Worm (Caenorhabditis elegans): ENCODE results near the gene fat-5.

The fat-5 gene

ce11 chrV:17728757-17729156 is 4.0 kb downstream of the fat-5 start:
- no peak for TF ChIP-seq jun-1 (tag; optimal IDR thresholded peaks at IDR 0.05)
- no peak for TF ChIP-seq efl-1 (optimal IDR thresholded peaks at IDR 0.05)
- peak in 1 of 2 experiments; percentile 75 for TF ChIP-seq efl-1 (GFP tag; optimal IDR thresholded peaks at IDR 0.05 in 1 of 2)
- TF ChIP-seq lsy-2 (tag; optimal IDR thresholded peaks at IDR 0.05): peak in 1 of 2 experiments; percentile 32
- TF ChIP-seq aha-1 (tag; optimal IDR thresholded peaks at IDR 0.05): no peak
- no peak for TF ChIP-seq grh-1 (GFP tag; IDR thresholded peaks at IDR 0.05)
- TF ChIP-seq ceh-82 (tag; optimal IDR thresholded peaks at IDR 0.05): no peak
- TF ChIP-seq nhr-77 (tag; optimal IDR thresholded peaks at IDR 0.05): no peak
- TF ChIP-seq unc-30 (tag; optimal IDR thresholded peaks at IDR 0.05): no peak
- no peak for TF ChIP-seq egl-13 (tag; optimal IDR thresholded peaks at IDR 0.05)
- no peak for TF ChIP-seq skn-1 (tag; optimal IDR thresholded peaks at IDR 0.05)
- no peak for TF ChIP-seq sox-4 (tag; optimal IDR thresholded peaks at IDR 0.05)
- no peak for TF ChIP-seq aly-2 (tag; optimal IDR thresholded peaks at IDR 0.05)
- peak; percentile 53 for TF ChIP-seq lin-14 (GFP tag; optimal IDR thresholded peaks at IDR 0.05)
- no peak for TF ChIP-seq unc-86 (tag; optimal IDR thresholded peaks at IDR 0.05)
- TF ChIP-seq mef-2 (tag; optimal IDR thresholded peaks at IDR 0.05): no peak
- no peak for TF ChIP-seq dsc-1 (tag; optimal IDR thresholded peaks at IDR 0.05)
- no peak for TF ChIP-seq C34B4.2 (tag; optimal IDR thresholded peaks at IDR 0.05)
- no peak for TF ChIP-seq lin-35 (GFP tag; optimal IDR thresholded peaks at IDR 0.05)
- TF ChIP-seq nhr-71 (tag; optimal IDR thresholded peaks at IDR 0.05): peak; percentile 70
- TF ChIP-seq pax-3 (tag; optimal IDR thresholded peaks at IDR 0.05): no peak
- TF ChIP-seq lin-13 (GFP tag; optimal IDR thresholded peaks at IDR 0.05): no peak
- TF ChIP-seq sptf-1 (tag; optimal IDR thresholded peaks at IDR 0.05): no peak
- TF ChIP-seq ces-1 (GFP tag; optimal IDR thresholded peaks at IDR 0.05): no peak
- TF ChIP-seq pag-3 (tag; optimal IDR thresholded peaks at IDR 0.05; ENCODE audit: borderline replicate concordance, insufficient read depth): no peak
- TF ChIP-seq ztf-4 (tag; optimal IDR thresholded peaks at IDR 0.05): no peak
- TF ChIP-seq nhr-237 (tag; optimal IDR thresholded peaks at IDR 0.05): no peak
- no peak for TF ChIP-seq ztf-11 (tag; optimal IDR thresholded peaks at IDR 0.05)
- TF ChIP-seq lin-39 (tag; optimal IDR thresholded peaks at IDR 0.05): peak; percentile 68
- TF ChIP-seq F16B12.6 (tag; optimal IDR thresholded peaks at IDR 0.05): no peak
- no peak for TF ChIP-seq swsn-7 (tag; optimal IDR thresholded peaks at IDR 0.05)
- no peak for TF ChIP-seq alr-1 (tag; optimal IDR thresholded peaks at IDR 0.05; ENCODE audit: borderline replicate concordance)
- TF ChIP-seq nhr-20 (tag; optimal IDR thresholded peaks at IDR 0.05): peak; percentile 4
- TF ChIP-seq pqm-1 (tag; optimal IDR thresholded peaks at IDR 0.05): no peak
- no peak for TF ChIP-seq nhr-84 (tag; optimal IDR thresholded peaks at IDR 0.05)
- TF ChIP-seq unc-130 (tag; optimal IDR thresholded peaks at IDR 0.05): no peak
- no peak for TF ChIP-seq nhr-28 (tag; optimal IDR thresholded peaks at IDR 0.05)
- TF ChIP-seq rnt-1 (tag; optimal IDR thresholded peaks at IDR 0.05): peak; percentile 74
- no peak for TF ChIP-seq hpl-2 (GFP tag; optimal IDR thresholded peaks at IDR 0.05)
- TF ChIP-seq hlh-17 (GFP tag; optimal IDR thresholded peaks at IDR 0.05; ENCODE audit: borderline replicate concordance): no peak
- TF ChIP-seq nhr-90 (tag; optimal IDR thresholded peaks at IDR 0.05; ENCODE audit: poor library complexity): no peak
- no peak for TF ChIP-seq ceh-63 (GFP tag; optimal IDR thresholded peaks at IDR 0.05)
- no peak for TF ChIP-seq fkh-10 (GFP tag; optimal IDR thresholded peaks at IDR 0.05)
- no peak for TF ChIP-seq Y116A8C.19 (tag; optimal IDR thresholded peaks at IDR 0.05; ENCODE audit: borderline replicate concordance)
- TF ChIP-seq lin-15B (tag; optimal IDR thresholded peaks at IDR 0.05): no peak
- peak; percentile 69 for TF ChIP-seq vab-15 (tag; optimal IDR thresholded peaks at IDR 0.05)
- no peak for TF ChIP-seq elt-3 (tag; optimal IDR thresholded peaks at IDR 0.05)
- TF ChIP-seq nhr-19 (GFP tag; conservative IDR thresholded peaks at IDR 0.05): peak; percentile 47
- no peak for TF ChIP-seq egl-27 (tag; optimal IDR thresholded peaks at IDR 0.05)
- no peak for TF ChIP-seq C16A3.4 (tag; optimal IDR thresholded peaks at IDR 0.05)
- TF ChIP-seq tlp-1 (tag; optimal IDR thresholded peaks at IDR 0.05): no peak
- peak; percentile 3 for TF ChIP-seq tbx-2 (tag; optimal IDR thresholded peaks at IDR 0.05)
- TF ChIP-seq efl-3 (GFP tag; optimal IDR thresholded peaks at IDR 0.05): no peak
- peak; percentile 33 for TF ChIP-seq nhr-11 (tag; optimal IDR thresholded peaks at IDR 0.05)

Measured in whole organism, L1 larva.